Fruit fly (Drosophila melanogaster) whole organism, wandering third instar larva: Measurements from ENCODE around the gene CG17919.

Experiments used
- CG32264 ChIP-seq: fragments of 200-800 bp; sonication (Bioruptor generic); optimal IDR thresholded peaks from 2 replicates; lab custom pipeline; 2016; ENCODE audit warnings: missing biosample characterization, missing genetic modification characterization
- CrebA ChIP-seq: fragments of 200-800 bp; sonication (Bioruptor generic); optimal IDR thresholded peaks from 2 replicates; lab custom pipeline; 2016; ENCODE audit warnings: missing biosample characterization, mild to moderate bottlenecking, missing genetic modification characterization, borderline replicate concordance
- Dfd ChIP-seq: fragments of >200 bp; optimal IDR thresholded peaks from 2 replicates; lab custom pipeline; 2017; ENCODE audit warnings: missing biosample characterization, missing genetic modification characterization
- Dif ChIP-seq: fragments of 200-275, 200-300 bp; sonication (Bioruptor generic); optimal IDR thresholded peaks from 2 replicates; lab custom pipeline; 2018; ENCODE audit warnings: missing biosample characterization, missing genetic modification characterization; ENCODE audit not compliant: partially characterized antibody
- GATAd ChIP-seq: sonication (Bioruptor generic); optimal IDR thresholded peaks from 2 replicates; lab custom pipeline; 2016; ENCODE audit warnings: missing biosample characterization, missing genetic modification characterization
- Hnf4 ChIP-seq: fragments of 200-800 bp; sonication (Bioruptor generic); optimal IDR thresholded peaks from 2 replicates; lab custom pipeline; 2016; ENCODE audit warnings: missing biosample characterization, mild to moderate bottlenecking, missing genetic modification characterization
- Hr78 ChIP-seq: fragments of >200 bp; optimal IDR thresholded peaks from 2 replicates; lab custom pipeline; 2017; ENCODE audit warnings: missing biosample characterization, missing genetic modification characterization
- Hr83 ChIP-seq: fragments of 200-300 bp; sonication (Bioruptor generic); optimal IDR thresholded peaks from 2 replicates; lab custom pipeline; 2016; ENCODE audit warnings: missing biosample characterization, mild to moderate bottlenecking, missing genetic modification characterization, moderate library complexity; ENCODE audit not compliant: poor library complexity, severe bottlenecking
- Mio ChIP-seq: sonication (Bioruptor generic); optimal IDR thresholded peaks from 2 replicates; lab custom pipeline; 2016; ENCODE audit warnings: missing biosample characterization, missing genetic modification characterization
- N ChIP-seq: fragments of >200 bp; optimal IDR thresholded peaks from 2 replicates; lab custom pipeline; 2018; ENCODE audit warnings: missing biosample characterization, missing external identifiers, missing genetic modification characterization
- Rel ChIP-seq, 2 experiments: fragments of 200-800 bp; sonication (Bioruptor generic) in 1 of 2; optimal IDR thresholded peaks; 2 replicates in 1 of 2; 3 replicates in 1 of 2; lab custom pipeline; 2016 to 2019; ENCODE audit warnings: mild to moderate bottlenecking in 2 of 2, missing biosample characterization in 2 of 2, missing genetic modification characterization in 2 of 2, moderate library complexity in 1 of 2
- Sp1 ChIP-seq: fragments of 200-800 bp; sonication (Bioruptor generic); optimal IDR thresholded peaks from 3 replicates; lab custom pipeline; 2019; ENCODE audit warnings: missing biosample characterization, mild to moderate bottlenecking, missing genetic modification characterization, moderate library complexity
- Vsx2 ChIP-seq: fragments of 200-300, 225-300 bp; sonication (Bioruptor generic); optimal IDR thresholded peaks from 2 replicates; lab custom pipeline; 2018; ENCODE audit warnings: missing biosample characterization, missing genetic modification characterization; ENCODE audit not compliant: partially characterized antibody
- brk ChIP-seq: fragments of 200-800 bp; sonication (Bioruptor generic); optimal IDR thresholded peaks from 2 replicates; lab custom pipeline; 2016; ENCODE audit warnings: missing biosample characterization, mild to moderate bottlenecking, missing genetic modification characterization
- dmrt93B ChIP-seq: fragments of 200-800 bp; sonication (Bioruptor generic); optimal IDR thresholded peaks from 2 replicates; lab custom pipeline; 2018; ENCODE audit warnings: missing biosample characterization, mild to moderate bottlenecking, missing genetic modification characterization
- fru ChIP-seq: fragments of 200-800 bp; sonication (Bioruptor generic); optimal IDR thresholded peaks from 3 replicates; lab custom pipeline; 2016; ENCODE audit warnings: missing biosample characterization, mild to moderate bottlenecking, missing genetic modification characterization
- lola ChIP-seq: fragments of >200 bp; optimal IDR thresholded peaks from 2 replicates; lab custom pipeline; 2017; ENCODE audit warnings: missing biosample characterization, missing genetic modification characterization
- pan ChIP-seq: fragments of >200 bp; optimal IDR thresholded peaks from 2 replicates; lab custom pipeline; 2017
- rgr ChIP-seq: fragments of 200-800 bp; sonication (Bioruptor generic); optimal IDR thresholded peaks from 3 replicates; lab custom pipeline; 2016; ENCODE audit warnings: missing biosample characterization, mild to moderate bottlenecking, missing genetic modification characterization
- sv ChIP-seq: fragments of 200-800 bp; sonication (Bioruptor generic); optimal IDR thresholded peaks from 3 replicates; lab custom pipeline; 2016; ENCODE audit warnings: missing biosample characterization, missing genetic modification characterization
- tai ChIP-seq: sonication (Bioruptor generic); optimal IDR thresholded peaks from 2 replicates; lab custom pipeline; 2016; ENCODE audit warnings: missing biosample characterization, missing genetic modification characterization
- woc ChIP-seq: sonication (Bioruptor generic); optimal IDR thresholded peaks from 2 replicates; lab custom pipeline; 2016; ENCODE audit warnings: missing biosample characterization, mild to moderate bottlenecking, missing genetic modification characterization

CG17919 gene

DNA sequence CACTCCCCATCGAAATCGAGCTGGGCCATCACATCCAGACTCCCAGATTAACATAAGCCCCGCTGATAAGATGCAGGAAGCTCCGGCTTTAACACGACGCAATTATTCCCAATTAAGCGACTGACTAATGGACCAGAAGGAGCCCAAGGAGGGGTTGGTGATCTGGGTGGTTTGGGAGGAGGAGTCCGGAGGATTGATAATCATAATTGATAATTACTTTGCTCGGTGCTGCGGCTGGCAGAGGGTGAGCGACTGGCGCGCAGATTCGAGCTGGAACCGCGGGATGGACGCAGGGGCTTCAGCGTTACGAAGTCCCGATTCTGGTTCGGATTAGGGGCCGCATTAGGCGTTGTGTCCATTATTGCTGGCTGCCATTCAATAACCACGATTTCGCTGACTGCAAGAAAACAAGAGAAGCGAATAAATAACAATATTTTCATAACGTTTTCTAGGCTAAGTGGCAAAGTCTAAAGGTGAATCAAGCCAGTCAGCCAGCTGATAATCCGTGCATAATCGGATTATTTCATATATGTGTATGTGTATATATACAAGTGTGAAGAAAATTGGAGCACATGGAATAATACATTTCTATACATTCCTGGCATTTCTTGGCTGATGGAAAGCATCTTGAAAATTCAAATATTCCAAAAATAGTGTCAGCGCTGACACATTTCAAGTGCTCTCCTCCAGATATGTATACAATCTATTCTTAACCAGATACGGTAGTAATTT lies 49.9 kb downstream of the CG17919 start:
- no peak for TF ChIP-seq CG32264 (GFP tag; lab: Kevin White, UChicago)
- no peak for TF ChIP-seq Dfd (GFP tag; lab: Kevin White, UChicago)
- TF ChIP-seq sv (GFP tag; lab: Kevin White, UChicago) = no peak
- no peak for TF ChIP-seq GATAd (GFP tag; lab: Kevin White, UChicago)
- no peak for TF ChIP-seq Vsx2 (GFP tag; lab: Kevin White, UChicago)
- TF ChIP-seq Sp1 (GFP tag; lab: Kevin White, UChicago) = no peak
- no peak for TF ChIP-seq fru
- no peak for TF ChIP-seq pan
- no peak for TF ChIP-seq Hr78 (GFP tag; lab: Kevin White, UChicago)
- TF ChIP-seq woc (GFP tag; lab: Kevin White, UChicago) = no peak
- no peak for TF ChIP-seq Mio (GFP tag; lab: Kevin White, UChicago)
- no peak for TF ChIP-seq CrebA
- no peak for TF ChIP-seq tai
- TF ChIP-seq brk (GFP tag; lab: Kevin White, UChicago) = no peak
- TF ChIP-seq N (GFP tag; lab: Kevin White, UChicago) = no peak
- TF ChIP-seq Hnf4 (GFP tag; lab: Kevin White, UChicago) = no peak

DNA sequence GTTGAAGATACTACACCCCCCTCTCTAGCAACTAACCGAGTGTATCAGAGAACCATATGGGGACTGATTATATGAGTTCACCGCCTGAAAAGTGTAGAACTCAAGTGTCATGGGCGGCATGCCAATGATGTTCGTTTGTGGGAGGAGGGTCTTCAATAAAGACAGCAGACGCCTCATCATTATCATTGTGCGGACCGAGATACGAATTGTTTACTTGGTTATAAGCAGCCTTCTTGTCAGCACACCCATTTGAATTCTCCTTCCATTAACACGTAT lies 50.4 kb downstream of the CG17919 start:
- TF ChIP-seq Rel (GFP tag; optimal IDR thresholded peaks at IDR 0.05; lab: Kevin White, UChicago) (no peak), Rel (tag; optimal IDR thresholded peaks at IDR 0.05; lab: Kevin White, UChicago) (no peak), rgr (GFP tag; lab: Kevin White, UChicago) (no peak), Dif (GFP tag; lab: Kevin White, UChicago) (no peak), Hr83 (GFP tag; lab: Kevin White, UChicago) (no peak), CG32264 (GFP tag; lab: Kevin White, UChicago) (no peak), dmrt93B (GFP tag; lab: Kevin White, UChicago) (no peak), Hnf4 (GFP tag; lab: Kevin White, UChicago) (no peak), lola (GFP tag; lab: Kevin White, UChicago) (no peak)
